Worm (Caenorhabditis elegans) whole organism, L1 larva: ENCODE data around the gene cft-1.

Source experiments
- C16A3.4 ChIP-seq: fragments of 150-350 bp; optimal IDR thresholded peaks from 2 replicates; lab custom pipeline; 2014; ENCODE audit warnings: missing biosample characterization, missing genetic modification characterization
- aha-1 ChIP-seq: fragments of 150-350 bp; optimal IDR thresholded peaks from 2 replicates; lab custom pipeline; 2014; ENCODE audit warnings: missing biosample characterization, missing genetic modification characterization
- aly-2 ChIP-seq: fragments of 150-350 bp; optimal IDR thresholded peaks from 2 replicates; lab custom pipeline; 2014; ENCODE audit warnings: missing biosample characterization, missing genetic modification characterization
- ceh-8 ChIP-seq: fragments of 200-800 bp; sonication (Bioruptor generic); optimal IDR thresholded peaks from 2 replicates; lab custom pipeline; 2018; ENCODE audit warnings: mild to moderate bottlenecking, missing genetic modification characterization, moderate library complexity, missing compliant biosample characterization
- ceh-90 ChIP-seq: sonication (generic microtip); optimal IDR thresholded peaks from 2 replicates; lab custom pipeline; 2016; ENCODE audit warnings: missing genetic modification characterization, missing compliant biosample characterization
- egl-27 ChIP-seq, 2 experiments: fragments of 150-350 bp in 1 of 2; sonication (generic microtip); optimal IDR thresholded peaks; 3 replicates each; lab custom pipeline; 2017 to 2018; ENCODE audit warnings: missing biosample characterization in 2 of 2, missing genetic modification characterization in 2 of 2, missing genetic modification reagents in 2 of 2
- fkh-4 ChIP-seq: sonication (generic microtip); optimal IDR thresholded peaks from 2 replicates; lab custom pipeline; 2016; ENCODE audit warnings: missing compliant biosample characterization, missing genetic modification characterization, borderline replicate concordance
- lir-3 ChIP-seq: sonication (generic microtip); optimal IDR thresholded peaks from 2 replicates; lab custom pipeline; 2016; ENCODE audit warnings: mild to moderate bottlenecking, missing genetic modification characterization, moderate library complexity, missing compliant biosample characterization; ENCODE audit not compliant: poor library complexity
- lsy-2 ChIP-seq, 2 experiments: fragments of 150-350 bp; optimal IDR thresholded peaks; 2 replicates each; lab custom pipeline; 2014; ENCODE audit warnings: missing biosample characterization in 2 of 2, missing genetic modification characterization in 2 of 2
- mab-9 ChIP-seq: fragments of 200-800 bp; sonication (Bioruptor generic); IDR thresholded peaks from 2 replicates; pipeline ENCODE4 v1.3.6; 2022; ENCODE audit warnings: missing genetic modification reagents, missing genetic modification characterization, missing compliant biosample characterization
- mdl-1 ChIP-seq, 2 experiments: fragments of 150-350 bp; optimal IDR thresholded peaks; 2 replicates each; lab custom pipeline; 2014 to 2017; ENCODE audit warnings: missing biosample characterization in 2 of 2, missing genetic modification characterization in 2 of 2, inconsistent platforms in 1 of 2
- nhr-71 ChIP-seq: sonication (generic microtip); optimal IDR thresholded peaks from 2 replicates; lab custom pipeline; 2016; ENCODE audit warnings: mild to moderate bottlenecking, missing genetic modification characterization, moderate library complexity, missing compliant biosample characterization
- skn-1 ChIP-seq: fragments of 150-350 bp; optimal IDR thresholded peaks from 2 replicates; lab custom pipeline; 2014; ENCODE audit warnings: missing biosample characterization, missing genetic modification characterization
- sox-4 ChIP-seq: sonication (generic microtip); optimal IDR thresholded peaks from 2 replicates; lab custom pipeline; 2016; ENCODE audit warnings: missing genetic modification characterization, missing compliant biosample characterization
- sup-37 ChIP-seq: fragments of 200-800 bp; sonication (Bioruptor generic); optimal IDR thresholded peaks from 2 replicates; lab custom pipeline; 2018; ENCODE audit warnings: mild to moderate bottlenecking, missing genetic modification characterization, missing compliant biosample characterization
- tbx-2 ChIP-seq: sonication (generic microtip); optimal IDR thresholded peaks from 2 replicates; lab custom pipeline; 2016; ENCODE audit warnings: missing genetic modification characterization, missing compliant biosample characterization
- unc-130 ChIP-seq: fragments of 150-350 bp; optimal IDR thresholded peaks from 2 replicates; lab custom pipeline; 2017; ENCODE audit warnings: missing biosample characterization, missing genetic modification characterization, inconsistent platforms
- xbp-1 ChIP-seq: sonication (generic microtip); optimal IDR thresholded peaks from 2 replicates; lab custom pipeline; 2016; ENCODE audit warnings: missing genetic modification characterization, missing compliant biosample characterization

Gene cft-1

ce11 chrV:5592323-5592722 lies 53.7 kb downstream of the cft-1 start, which contains the start of gene vps-37 (continued):
- peak; percentile 77 for TF ChIP-seq xbp-1 (tag; lab: Kevin White, UChicago)
- peak; percentile 92 to 94 for TF ChIP-seq lsy-2 (tag; optimal IDR thresholded peaks at IDR 0.05; lab: Kevin White, UChicago)
- peak; percentile 54 for TF ChIP-seq lir-3 (tag; lab: Kevin White, UChicago)
- peak; percentile 35 for TF ChIP-seq sox-4
- TF ChIP-seq fkh-4 (tag; lab: Kevin White, UChicago) = no peak

DNA sequence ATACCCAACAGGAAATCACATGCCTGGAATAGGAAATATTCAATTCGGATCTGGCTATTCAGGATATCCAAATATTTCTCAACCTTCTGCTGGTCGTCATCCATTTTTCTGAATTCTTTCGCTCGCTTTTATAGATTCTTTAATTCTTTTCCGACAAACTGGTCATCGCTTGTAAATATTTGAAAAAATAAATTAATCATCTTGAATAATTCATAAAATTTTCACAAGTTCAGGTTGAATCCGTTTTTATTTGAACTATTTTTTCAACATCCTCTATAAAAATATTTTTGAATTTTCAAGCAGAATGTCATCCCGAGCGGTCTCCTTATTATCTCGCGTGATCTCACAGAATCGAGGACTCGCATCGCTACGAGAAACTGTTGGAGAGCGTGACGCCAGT lies 54.8 kb downstream of the cft-1 start, which contains the start of gene mrpl-48:
mrpl-48 (plus strand) TSS at position 301 of the 400 bp plus-strand sequence.
- TF ChIP-seq egl-27 (tag; optimal IDR thresholded peaks at IDR 0.05; lab: Kevin White, UChicago) = no peak
- TF ChIP-seq sup-37 (GFP tag; lab: Kevin White, UChicago) = no peak
- TF ChIP-seq aly-2 (tag; lab: Kevin White, UChicago) = no peak
- no peak for TF ChIP-seq tbx-2 (tag; lab: Kevin White, UChicago)
- no peak for TF ChIP-seq nhr-71
- TF ChIP-seq aha-1 (tag; lab: Kevin White, UChicago) = no peak
- no peak for TF ChIP-seq unc-130 (tag; lab: Kevin White, UChicago)
- no peak for TF ChIP-seq xbp-1 (tag; lab: Kevin White, UChicago)

DNA sequence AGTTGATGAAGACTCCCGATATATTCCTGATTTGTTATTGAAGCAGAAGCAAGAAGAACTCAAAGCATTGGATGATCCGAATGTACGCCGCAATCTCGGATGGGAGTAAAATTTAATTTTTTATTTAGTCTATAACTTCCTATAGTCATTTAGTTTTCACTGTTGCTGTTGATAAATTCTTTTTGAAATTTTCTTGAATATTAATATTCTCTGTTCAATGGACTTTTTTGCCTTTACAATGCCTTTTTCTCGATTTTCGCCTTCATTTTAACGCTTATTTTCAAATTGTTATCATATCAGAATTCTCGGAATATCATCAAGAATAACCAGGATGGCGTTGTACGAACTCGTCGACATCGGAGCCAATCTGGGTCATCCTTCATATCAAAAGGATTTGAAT lies 55.7 kb downstream of the cft-1 start, which contains the start of gene crn-2:
crn-2 (plus strand) TSS at position 301 of the 400 bp plus-strand sequence.
- no peak for TF ChIP-seq mdl-1 (tag; optimal IDR thresholded peaks at IDR 0.05; lab: Kevin White, UChicago)
- no peak for TF ChIP-seq C16A3.4 (tag; lab: Kevin White, UChicago)
- no peak for TF ChIP-seq skn-1 (tag; lab: Kevin White, UChicago)
- TF ChIP-seq mab-9 (GFP tag; lab: Robert Waterston, UW) = no peak
- no peak for TF ChIP-seq ceh-90 (tag; lab: Kevin White, UChicago)
- no peak for TF ChIP-seq ceh-8 (GFP tag; lab: Kevin White, UChicago)
